Worm (Caenorhabditis elegans) whole organism, early embryonic: ENCODE data around the gene srh-95.

Source experiments
- B0310.2 ChIP-seq: sonication (generic microtip); optimal IDR thresholded peaks from 2 replicates; lab custom pipeline; 2016; ENCODE audit warnings: mild to moderate bottlenecking, missing genetic modification characterization, missing compliant biosample characterization
- F13C5.2 ChIP-seq: sonication (generic microtip); optimal IDR thresholded peaks from 2 replicates; lab custom pipeline; 2017; ENCODE audit warnings: mild to moderate bottlenecking, missing genetic modification characterization, inconsistent platforms, missing compliant biosample characterization
- aly-1 ChIP-seq: sonication (generic microtip); optimal IDR thresholded peaks from 2 replicates; lab custom pipeline; 2016; ENCODE audit warnings: missing genetic modification characterization, missing compliant biosample characterization
- ama-1 ChIP-seq: fragments of 150-350 bp; optimal IDR thresholded peaks from 2 replicates; lab custom pipeline; 2014
- ceh-13 ChIP-seq: fragments of 200-800 bp; sonication (Bioruptor generic); optimal IDR thresholded peaks from 2 replicates; lab custom pipeline; 2018; ENCODE audit warnings: mild to moderate bottlenecking, missing genetic modification characterization, missing compliant biosample characterization
- ceh-36 ChIP-seq: sonication (generic microtip); optimal IDR thresholded peaks from 2 replicates; lab custom pipeline; 2016; ENCODE audit warnings: missing genetic modification characterization, inconsistent platforms, missing compliant biosample characterization
- ets-7 ChIP-seq: sonication (generic microtip); optimal IDR thresholded peaks from 2 replicates; lab custom pipeline; 2016; ENCODE audit warnings: missing genotype, missing genetic modification characterization, missing compliant biosample characterization
- flt-1 ChIP-seq: fragments of 200-800 bp; sonication (Bioruptor generic); IDR thresholded peaks from 2 replicates; pipeline ENCODE4 v1.3.6; 2022; ENCODE audit warnings: missing genetic modification characterization, missing compliant biosample characterization
- hmbx-1 ChIP-seq: sonication (generic microtip); optimal IDR thresholded peaks from 2 replicates; lab custom pipeline; 2016; ENCODE audit warnings: mild to moderate bottlenecking, missing genetic modification characterization, missing compliant biosample characterization
- hmg-4 ChIP-seq: fragments of 200-800 bp; sonication (Bioruptor generic); optimal IDR thresholded peaks from 2 replicates; lab custom pipeline; 2018; ENCODE audit warnings: mild to moderate bottlenecking, missing genetic modification characterization, missing compliant biosample characterization
- hnd-1 ChIP-seq: sonication (generic microtip); optimal IDR thresholded peaks from 2 replicates; lab custom pipeline; 2016; ENCODE audit warnings: missing genetic modification characterization, missing compliant biosample characterization
- pes-1 ChIP-seq: fragments of 200-800 bp; sonication (Bioruptor generic); IDR thresholded peaks from 2 replicates; pipeline ENCODE4 v1.3.6; 2022; ENCODE audit warnings: missing genetic modification reagents, missing genetic modification characterization, missing compliant biosample characterization
- scrt-1 ChIP-seq: fragments of 200-800 bp; sonication (Bioruptor generic); IDR thresholded peaks from 2 replicates; pipeline ENCODE4 v1.3.6; 2022; ENCODE audit warnings: missing genetic modification characterization, missing compliant biosample characterization
- sea-1 ChIP-seq: fragments of 200-800 bp; sonication (Bioruptor generic); conservative IDR thresholded peaks from 2 replicates; pipeline ENCODE4 v1.3.6; 2022; ENCODE audit warnings: missing genetic modification characterization, missing compliant biosample characterization
- tbx-11 ChIP-seq: fragments of 200-800 bp; sonication (Bioruptor generic); IDR thresholded peaks from 2 replicates; pipeline ENCODE4 v1.3.6; 2022; ENCODE audit warnings: missing genetic modification characterization, missing compliant biosample characterization
- tbx-37 ChIP-seq: fragments of 200-800 bp; sonication (Bioruptor generic); conservative IDR thresholded peaks from 2 replicates; pipeline ENCODE4 v1.3.6; 2022; ENCODE audit warnings: missing genetic modification reagents, missing genetic modification characterization, missing compliant biosample characterization
- tra-4 ChIP-seq: sonication (generic microtip); optimal IDR thresholded peaks from 2 replicates; lab custom pipeline; 2017; ENCODE audit warnings: missing genetic modification characterization, missing compliant biosample characterization

srh-95 gene

ce11 chrV:16235647-16236046 is 11.0 kb upstream of the srh-95 start, which contains the start of gene srh-98:
TSS of gene srh-98 (minus strand) at chrV:16235747.
- TF ChIP-seq sea-1 (GFP tag; lab: Robert Waterston, UW) (no peak), F13C5.2 (no peak), tra-4 (no peak), B0310.2 (tag; lab: Kevin White, UChicago) (no peak), flt-1 (GFP tag; lab: Robert Waterston, UW) (no peak), pes-1 (GFP tag; lab: Robert Waterston, UW) (no peak), scrt-1 (GFP tag; lab: Robert Waterston, UW) (no peak), tbx-37 (no peak), ceh-36 (tag; lab: Kevin White, UChicago) (no peak), ceh-13 (no peak), ama-1 (no peak), ets-7 (tag; lab: Kevin White, UChicago) (no peak), hmbx-1 (tag; lab: Kevin White, UChicago) (no peak), tbx-11 (GFP tag; lab: Robert Waterston, UW) (no peak), aly-1 (tag; lab: Kevin White, UChicago) (no peak), hnd-1 (tag; lab: Kevin White, UChicago) (no peak), hmg-4 (GFP tag; lab: Kevin White, UChicago) (no peak)

- TF ChIP-seq ama-1 (no peak), F13C5.2 (no peak), sea-1 (GFP tag; lab: Robert Waterston, UW) (no peak), tbx-11 (GFP tag; lab: Robert Waterston, UW) (no peak), tra-4 (no peak), pes-1 (GFP tag; lab: Robert Waterston, UW) (no peak), B0310.2 (tag; lab: Kevin White, UChicago) (no peak), tbx-37 (no peak), scrt-1 (GFP tag; lab: Robert Waterston, UW) (no peak), flt-1 (GFP tag; lab: Robert Waterston, UW) (no peak), hmg-4 (GFP tag; lab: Kevin White, UChicago) (no peak)
Observed at ce11 chrV:16237223-16237622, 9.5 kb upstream of the srh-95 start, which contains the start of gene F21H7.5. TSS of gene F21H7.5 (plus strand) at chrV:16237523.

ce11 chrV:16244078-16244477 is 2.6 kb upstream of the srh-95 start, which contains the start of gene srh-104:
TSS of gene srh-104 (minus strand) at chrV:16244178.
- TF ChIP-seq ama-1 (no peak), sea-1 (GFP tag; lab: Robert Waterston, UW) (no peak), hnd-1 (tag; lab: Kevin White, UChicago) (no peak), tbx-37 (no peak), ceh-13 (no peak), ets-7 (tag; lab: Kevin White, UChicago) (no peak), ceh-36 (tag; lab: Kevin White, UChicago) (no peak), flt-1 (GFP tag; lab: Robert Waterston, UW) (no peak), F13C5.2 (no peak), tra-4 (no peak), B0310.2 (tag; lab: Kevin White, UChicago) (no peak), pes-1 (GFP tag; lab: Robert Waterston, UW) (no peak), hmg-4 (GFP tag; lab: Kevin White, UChicago) (no peak)

ce11 chrV:16249105-16249504 is 2.4 kb downstream of the srh-95 start:
- no peak for TF ChIP-seq hmbx-1 (tag; lab: Kevin White, UChicago)
- TF ChIP-seq F13C5.2 = no peak
- TF ChIP-seq B0310.2 (tag; lab: Kevin White, UChicago) = no peak
- no peak for TF ChIP-seq ama-1
- TF ChIP-seq pes-1 (GFP tag; lab: Robert Waterston, UW) = no peak
- TF ChIP-seq tra-4 = no peak
- no peak for TF ChIP-seq flt-1 (GFP tag; lab: Robert Waterston, UW)
- no peak for TF ChIP-seq ceh-36 (tag; lab: Kevin White, UChicago)
- no peak for TF ChIP-seq ets-7 (tag; lab: Kevin White, UChicago)
- TF ChIP-seq aly-1 (tag; lab: Kevin White, UChicago) = no peak
- no peak for TF ChIP-seq scrt-1 (GFP tag; lab: Robert Waterston, UW)
- no peak for TF ChIP-seq sea-1 (GFP tag; lab: Robert Waterston, UW)
- TF ChIP-seq hmg-4 (GFP tag; lab: Kevin White, UChicago) = no peak
- no peak for TF ChIP-seq tbx-11 (GFP tag; lab: Robert Waterston, UW)
- TF ChIP-seq ceh-13 = no peak
- no peak for TF ChIP-seq hnd-1 (tag; lab: Kevin White, UChicago)

- TF ChIP-seq hmg-4 (GFP tag; lab: Kevin White, UChicago) (no peak), ama-1 (no peak), F13C5.2 (no peak), tbx-37 (no peak), aly-1 (tag; lab: Kevin White, UChicago) (no peak), ceh-13 (no peak), ceh-36 (tag; lab: Kevin White, UChicago) (no peak)
Observed at ce11 chrV:16253687-16254086, 7.0 kb downstream of the srh-95 start, which contains the start of gene gcy-20. TSS of gene gcy-20 (minus strand) at chrV:16253787.

- TF ChIP-seq sea-1 (GFP tag; lab: Robert Waterston, UW) = no peak
- TF ChIP-seq hnd-1 (tag; lab: Kevin White, UChicago) = no peak
- no peak for TF ChIP-seq tbx-37
- TF ChIP-seq scrt-1 (GFP tag; lab: Robert Waterston, UW) = no peak
- no peak for TF ChIP-seq ceh-36 (tag; lab: Kevin White, UChicago)
- no peak for TF ChIP-seq B0310.2 (tag; lab: Kevin White, UChicago)
- no peak for TF ChIP-seq F13C5.2
- TF ChIP-seq aly-1 (tag; lab: Kevin White, UChicago) = no peak
- no peak for TF ChIP-seq pes-1 (GFP tag; lab: Robert Waterston, UW)
- no peak for TF ChIP-seq ets-7 (tag; lab: Kevin White, UChicago)
Observed at ce11 chrV:16256395-16256794, 9.7 kb downstream of the srh-95 start, which contains the start of gene bgnt-1.3. TSS of gene bgnt-1.3 (minus strand) at chrV:16256495.

ce11 chrV:16258142-16258541 is 11.5 kb downstream of the srh-95 start, which contains the start of gene nhr-218:
TSS of gene nhr-218 (plus strand) at chrV:16258442.
- TF ChIP-seq ama-1 = no peak
- no peak for TF ChIP-seq tra-4
- TF ChIP-seq hmg-4 (GFP tag; lab: Kevin White, UChicago) = no peak
- no peak for TF ChIP-seq aly-1 (tag; lab: Kevin White, UChicago)
- no peak for TF ChIP-seq sea-1 (GFP tag; lab: Robert Waterston, UW)
- no peak for TF ChIP-seq B0310.2 (tag; lab: Kevin White, UChicago)
- no peak for TF ChIP-seq hnd-1 (tag; lab: Kevin White, UChicago)
- no peak for TF ChIP-seq flt-1 (GFP tag; lab: Robert Waterston, UW)
- no peak for TF ChIP-seq hmbx-1 (tag; lab: Kevin White, UChicago)
- TF ChIP-seq tbx-11 (GFP tag; lab: Robert Waterston, UW) = no peak
- no peak for TF ChIP-seq ets-7 (tag; lab: Kevin White, UChicago)
- TF ChIP-seq ceh-13 = no peak
- TF ChIP-seq scrt-1 (GFP tag; lab: Robert Waterston, UW) = no peak
- no peak for TF ChIP-seq ceh-36 (tag; lab: Kevin White, UChicago)
- no peak for TF ChIP-seq pes-1 (GFP tag; lab: Robert Waterston, UW)
- no peak for TF ChIP-seq F13C5.2
